Fruit fly (Drosophila melanogaster): Measurements from ENCODE around the gene CG17380.
A peak's percentile ranks its signal among the peaks of the same experiment; 100 is the strongest.

Gene CG17380

dm6 chr3R:23358565-23359138 lies 44.9 kb downstream of the CG17380 start, which contains the start of gene RpS3 (continued):
- TF ChIP-seq D19A (tag; optimal IDR thresholded peaks at IDR 0.05) = peak; percentile 6
- peak; percentile 13 for TF ChIP-seq Nf-YB (GFP tag; optimal IDR thresholded peaks at IDR 0.05)
- TF ChIP-seq CG2678 (tag; optimal IDR thresholded peaks at IDR 0.05) = peak; percentile 38
- TF ChIP-seq CG11247 (GFP tag; IDR thresholded peaks at IDR 0.05) = no peak
- TF ChIP-seq Sin3A (optimal IDR thresholded peaks at IDR 0.05) = peak; percentile 24
- TF ChIP-seq ind (GFP tag; optimal IDR thresholded peaks at IDR 0.05) = no peak
- TF ChIP-seq CG17186 (GFP tag; optimal IDR thresholded peaks at IDR 0.05) = peak; percentile 10
- TF ChIP-seq CG12299 (tag; optimal IDR thresholded peaks at IDR 0.05) = peak; percentile 18
- TF ChIP-seq CG1603 (tag; optimal IDR thresholded peaks at IDR 0.05) = peak; percentile 12
- peak; percentile 64 for TF ChIP-seq pzg (GFP tag; optimal IDR thresholded peaks at IDR 0.05)
- peak; percentile 34 for TF ChIP-seq CG10431 (GFP tag; optimal IDR thresholded peaks at IDR 0.05)
- TF ChIP-seq pfk (GFP tag; optimal IDR thresholded peaks at IDR 0.05) = peak; percentile 12
- no peak for TF ChIP-seq CG32772 (GFP tag; IDR thresholded peaks at IDR 0.05)
- TF ChIP-seq sens (GFP tag) = peak; percentile 81
- peak; percentile 80 for TF ChIP-seq pita (GFP tag; optimal IDR thresholded peaks at IDR 0.05)
- TF ChIP-seq grau (tag; optimal IDR thresholded peaks at IDR 0.05) = peak; percentile 28
- peak; percentile 53 for TF ChIP-seq CG13287 (GFP tag; IDR thresholded peaks at IDR 0.05; ENCODE audit: partially characterized antibody)
- peak; percentile 48 for TF ChIP-seq CG17385 (GFP tag; optimal IDR thresholded peaks at IDR 0.05)
- TF ChIP-seq D19B (GFP tag; optimal IDR thresholded peaks at IDR 0.05) = no peak
- TF ChIP-seq MESR4 (GFP tag; optimal IDR thresholded peaks at IDR 0.05) = peak; percentile 100

- peak; percentile 50 for TF ChIP-seq CG10543 (GFP tag; optimal IDR thresholded peaks at IDR 0.05)
- no peak for TF ChIP-seq Mes4 (GFP tag; optimal IDR thresholded peaks at IDR 0.05)
- peak; percentile 72 for TF ChIP-seq Deaf1 (tag; optimal IDR thresholded peaks at IDR 0.05)
- TF ChIP-seq CG1603 (tag; optimal IDR thresholded peaks at IDR 0.05) = peak; percentile 58
- TF ChIP-seq CG13424 (tag; optimal IDR thresholded peaks at IDR 0.05) = peak; percentile 96
- no peak for TF ChIP-seq Atf3 (GFP tag; optimal IDR thresholded peaks at IDR 0.05)
- no peak for TF ChIP-seq tna (GFP tag; IDR thresholded peaks at IDR 0.05; ENCODE audit: partially characterized antibody)
- peak; percentile 71 for TF ChIP-seq Fer1 (GFP tag; optimal IDR thresholded peaks at IDR 0.05)
- TF ChIP-seq ssp (GFP tag; IDR thresholded peaks at IDR 0.05) = peak; percentile 64
- TF ChIP-seq ERR (GFP tag; optimal IDR thresholded peaks at IDR 0.05) = no peak
- no peak for TF ChIP-seq emc (GFP tag; optimal IDR thresholded peaks at IDR 0.05)
- TF ChIP-seq org-1 (GFP tag; optimal IDR thresholded peaks at IDR 0.05) = peak; percentile 73
- no peak for TF ChIP-seq ash1 (GFP tag; optimal IDR thresholded peaks at IDR 0.05)
- TF ChIP-seq kni (GFP tag; optimal IDR thresholded peaks at IDR 0.05) = no peak
- TF ChIP-seq CG6791 (GFP tag; IDR thresholded peaks at IDR 0.05; ENCODE audit: partially characterized antibody) = no peak
- no peak for TF ChIP-seq CG1792 (GFP tag; optimal IDR thresholded peaks at IDR 0.05)
- no peak for TF ChIP-seq Myb (GFP tag; optimal IDR thresholded peaks at IDR 0.05)
- TF ChIP-seq Jarid2 (GFP tag; optimal IDR thresholded peaks at IDR 0.05) = no peak
- TF ChIP-seq lab (GFP tag; optimal IDR thresholded peaks at IDR 0.05) = peak; percentile 85
- TF ChIP-seq CG16863 (GFP tag; optimal IDR thresholded peaks at IDR 0.05) = no peak
- TF ChIP-seq Dbx (GFP tag; IDR thresholded peaks at IDR 0.05) = peak; percentile 46; the same call in 1 of the 3 replicates
- TF ChIP-seq crp (GFP tag; optimal IDR thresholded peaks at IDR 0.05) = peak in 1 of 2 experiments; percentile 39
- TF ChIP-seq CG14710 (tag; optimal IDR thresholded peaks at IDR 0.05) = peak; percentile 81
- peak in 1 of 2 experiments; percentile 88 for TF ChIP-seq Eip74EF (GFP tag; optimal IDR thresholded peaks at IDR 0.05)
- peak; percentile 71 for TF ChIP-seq HHEX (GFP tag; optimal IDR thresholded peaks at IDR 0.05)
- peak; percentile 33 for TF ChIP-seq jing (GFP tag; optimal IDR thresholded peaks at IDR 0.05)
- peak; percentile 35 for TF ChIP-seq CG6254 (GFP tag; optimal IDR thresholded peaks at IDR 0.05)
- no peak for TF ChIP-seq CG9797 (GFP tag; optimal IDR thresholded peaks at IDR 0.05)
- TF ChIP-seq CG10959 (GFP tag; IDR thresholded peaks at IDR 0.05) = peak; percentile 35; the same call in 1 of the 2 replicates
- TF ChIP-seq exex (tag; optimal IDR thresholded peaks at IDR 0.05) = peak; percentile 2
Observed at dm6 chr3R:23356920-23357386, 46.6 kb downstream of the CG17380 start.

Measured in whole organism, embryonic.